Fruit fly (Drosophila melanogaster): ENCODE results near the gene Deaf1.

Gene Deaf1

dm6 chr3L:19794203-19794802, 23.7 kb upstream of the Deaf1 start (continued):
- TF ChIP-seq unpg (GFP tag; optimal IDR thresholded peaks at IDR 0.05): peak; percentile 70
- TF ChIP-seq GATAe (GFP tag; conservative IDR thresholded peaks at IDR 0.05): no peak; the same call in 1 of the 2 replicates
- TF ChIP-seq crol (GFP tag; IDR thresholded peaks at IDR 0.05): no peak
- peak; percentile 84 for TF ChIP-seq nerfin-1 (tag; optimal IDR thresholded peaks at IDR 0.05)
- TF ChIP-seq usp (GFP tag; optimal IDR thresholded peaks at IDR 0.05): no peak
- no peak for TF ChIP-seq unc-4 (GFP tag; IDR thresholded peaks at IDR 0.05; ENCODE audit: partially characterized antibody)
- TF ChIP-seq phol (tag; optimal IDR thresholded peaks at IDR 0.05): peak; percentile 83
- no peak for TF ChIP-seq abd-A (tag; optimal IDR thresholded peaks at IDR 0.05)
- no peak for TF ChIP-seq hkb (optimal IDR thresholded peaks at IDR 0.05)
- peak; percentile 68 for TF ChIP-seq hkb (GFP tag; IDR thresholded peaks at IDR 0.05)
- TF ChIP-seq CG17328 (GFP tag; IDR thresholded peaks at IDR 0.05): peak; percentile 66
- peak; percentile 78 for TF ChIP-seq Mad (GFP tag; optimal IDR thresholded peaks at IDR 0.05)
- TF ChIP-seq Oaz (GFP tag; IDR thresholded peaks at IDR 0.05): no peak; the same call in 1 of the 2 replicates
- peak; percentile 60; the same call in 1 of the 3 replicates for TF ChIP-seq H15 (GFP tag; IDR thresholded peaks at IDR 0.05)
- TF ChIP-seq CG14710 (tag; optimal IDR thresholded peaks at IDR 0.05): peak; percentile 77
- peak; percentile 56; the same call in 1 of the 2 replicates for TF ChIP-seq CG6689 (GFP tag; IDR thresholded peaks at IDR 0.05)
- peak; percentile 76 for TF ChIP-seq CG9215 (GFP tag; IDR thresholded peaks at IDR 0.05)
- TF ChIP-seq BtbVII (GFP tag; optimal IDR thresholded peaks at IDR 0.05): peak; percentile 93
- peak; percentile 79 for TF ChIP-seq cato (GFP tag; optimal IDR thresholded peaks at IDR 0.05; ENCODE audit: borderline replicate concordance)
- peak; percentile 7; the same call in 1 of the 2 replicates for TF ChIP-seq CG13287 (GFP tag; IDR thresholded peaks at IDR 0.05; ENCODE audit: partially characterized antibody)
- peak; percentile 82 for TF ChIP-seq Xrp1 (GFP tag; IDR thresholded peaks at IDR 0.05)
- peak; percentile 13 for TF ChIP-seq psq (GFP tag; optimal IDR thresholded peaks at IDR 0.05)
- TF ChIP-seq nerfin-2 (GFP tag; IDR thresholded peaks at IDR 0.05; ENCODE audit: partially characterized antibody): no peak
- no peak for TF ChIP-seq BEAF-32 (GFP tag; optimal IDR thresholded peaks at IDR 0.05)
- peak; percentile 60 for TF ChIP-seq ken (GFP tag; IDR thresholded peaks at IDR 0.05)
- TF ChIP-seq chinmo (GFP tag; IDR thresholded peaks at IDR 0.05; ENCODE audit: partially characterized antibody): peak; percentile 67; the same call in 1 of the 4 replicates
- peak; percentile 74 for TF ChIP-seq trem (tag; optimal IDR thresholded peaks at IDR 0.05)
- TF ChIP-seq CoRest (tag; optimal IDR thresholded peaks at IDR 0.05): peak; percentile 92
- TF ChIP-seq Ravus (GFP tag; IDR thresholded peaks at IDR 0.05): no peak
- peak; percentile 55 for TF ChIP-seq sens-2 (GFP tag; IDR thresholded peaks at IDR 0.05)
- peak; percentile 66 for TF ChIP-seq CG6654 (GFP tag; optimal IDR thresholded peaks at IDR 0.05)
- TF ChIP-seq CG8924 (tag; optimal IDR thresholded peaks at IDR 0.05): peak; percentile 86
- peak; percentile 57 for TF ChIP-seq Bgb (GFP tag; IDR thresholded peaks at IDR 0.05; ENCODE audit: partially characterized antibody)
- peak; percentile 83 for TF ChIP-seq CG1233 (GFP tag; optimal IDR thresholded peaks at IDR 0.05)
- TF ChIP-seq CG11093 (GFP tag; IDR thresholded peaks at IDR 0.05): 0 out of 3 replicates have a peak, but pooled peaks have one; percentile 43
- TF ChIP-seq dati (GFP tag; IDR thresholded peaks at IDR 0.05): no peak
- no peak for TF ChIP-seq CG17568 (GFP tag; optimal IDR thresholded peaks at IDR 0.05)
- peak; percentile 47; the same call in 1 of the 2 replicates for TF ChIP-seq CG14667 (GFP tag; IDR thresholded peaks at IDR 0.05)
- TF ChIP-seq bbx (GFP tag; IDR thresholded peaks at IDR 0.05; ENCODE audit: partially characterized antibody): peak; percentile 62; the same call in 1 of the 2 replicates
- TF ChIP-seq YL-1 (GFP tag; optimal IDR thresholded peaks at IDR 0.05): peak; percentile 68
- TF ChIP-seq Hmr (GFP tag; optimal IDR thresholded peaks at IDR 0.05): peak; percentile 90
- TF ChIP-seq fu2 (GFP tag; optimal IDR thresholded peaks at IDR 0.05): peak; percentile 71
- peak; percentile 77 for TF ChIP-seq Abd-B (GFP tag; optimal IDR thresholded peaks at IDR 0.05)
- peak; percentile 0 for TF ChIP-seq da (GFP tag; optimal IDR thresholded peaks at IDR 0.05)
- TF ChIP-seq pnt (GFP tag; optimal IDR thresholded peaks at IDR 0.05): peak; percentile 46
- TF ChIP-seq grn (GFP tag; optimal IDR thresholded peaks at IDR 0.05): peak; percentile 57
- TF ChIP-seq NK7.1 (GFP tag; optimal IDR thresholded peaks at IDR 0.05): peak; percentile 88
- TF ChIP-seq CG32532 (GFP tag; IDR thresholded peaks at IDR 0.05): peak; percentile 83
- TF ChIP-seq fd96Cb (tag; optimal IDR thresholded peaks at IDR 0.05): peak; percentile 75

Measured in whole organism, embryonic.